Fruit fly (Drosophila melanogaster) S2 (cell line): Measurements from ENCODE around the gene bel.

ENCODE experiments used
- CG8478 ChIP-seq: fragments of >200 bp; optimal IDR thresholded peaks from 2 replicates; lab custom pipeline; 2018
- CTCF ChIP-seq, 2 experiments: fragments of >200 bp; optimal IDR thresholded peaks; 2 replicates each; lab custom pipeline; 2018

DNA sequence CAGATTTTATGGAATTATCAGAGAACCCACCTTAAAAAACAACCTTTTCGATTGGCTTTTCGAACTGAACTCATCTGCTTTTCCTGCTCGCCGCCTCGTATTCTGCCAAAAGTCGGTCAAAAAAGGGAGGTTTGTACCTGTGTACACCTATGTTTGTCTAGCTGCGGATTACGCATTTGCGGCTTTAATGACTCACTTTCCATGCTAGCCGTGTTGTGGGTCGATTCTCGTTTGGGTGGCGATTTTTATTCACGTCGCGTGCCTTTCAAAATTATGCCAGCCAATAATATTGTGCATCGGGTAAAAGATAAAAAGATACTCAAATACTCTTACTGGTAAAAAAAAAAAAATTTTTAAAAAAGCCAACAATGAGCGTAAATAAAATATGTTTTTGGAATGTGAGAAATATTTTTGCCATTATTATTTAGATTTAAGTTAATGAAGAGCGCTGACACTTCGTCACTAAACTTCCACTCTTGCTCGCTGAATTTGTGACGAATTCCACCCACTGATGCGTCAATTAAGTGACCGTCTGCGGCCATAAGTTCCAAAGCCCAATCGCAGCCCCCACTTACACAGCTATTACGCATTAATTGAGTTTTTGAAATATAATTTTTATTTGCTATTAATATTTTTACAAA lies 14.9 kb downstream of the bel start, which contains the start of gene Cyp313b1:
- no peak for TF ChIP-seq CG8478 (lab: Kevin White, UChicago)
- no peak for TF ChIP-seq CTCF (optimal IDR thresholded peaks at IDR 0.05; lab: Kevin White, UChicago)
